Worm (Caenorhabditis elegans) whole organism, L4 larva: Measurements from ENCODE around the gene dod-17.
A peak's percentile ranks its signal among the peaks of the same experiment; 100 is the strongest.

Source experiments
- F37D6.2 ChIP-seq: sonication (generic microtip); optimal IDR thresholded peaks from 2 replicates; lab custom pipeline; 2016; ENCODE audit warnings: mild to moderate bottlenecking, missing genetic modification characterization, missing compliant biosample characterization
- R02D3.7 ChIP-seq: fragments of 150-350 bp; sonication (generic microtip); optimal IDR thresholded peaks from 3 replicates; lab custom pipeline; 2014; ENCODE audit warnings: missing biosample characterization, missing genetic modification characterization
- Y5F2A.4 ChIP-seq: fragments of 200-800 bp; sonication (Bioruptor generic); optimal IDR thresholded peaks from 2 replicates; lab custom pipeline; 2018; ENCODE audit warnings: mild to moderate bottlenecking, missing genetic modification characterization, missing compliant biosample characterization
- ZK546.5 ChIP-seq, 2 experiments: sonication (generic microtip); optimal IDR thresholded peaks; 2 replicates each; lab custom pipeline; 2017; ENCODE audit warnings: missing biosample characterization in 2 of 2, missing genetic modification characterization in 2 of 2
- ama-1 ChIP-seq: fragments of 150-350 bp; optimal IDR thresholded peaks from 2 replicates; lab custom pipeline; 2014; ENCODE audit warnings: inconsistent platforms, mixed read lengths
- ceh-28 ChIP-seq: fragments of 150-350 bp; optimal IDR thresholded peaks from 2 replicates; lab custom pipeline; 2014; ENCODE audit warnings: missing biosample characterization, missing genetic modification reagents, missing genetic modification characterization
- ceh-32 ChIP-seq: sonication (generic microtip); optimal IDR thresholded peaks from 2 replicates; lab custom pipeline; 2016; ENCODE audit warnings: mild to moderate bottlenecking, missing genetic modification characterization, missing compliant biosample characterization; ENCODE audit not compliant: poor library complexity
- ceh-82 ChIP-seq: sonication (generic microtip); optimal IDR thresholded peaks from 2 replicates; lab custom pipeline; 2017; ENCODE audit warnings: missing biosample characterization, missing genetic modification characterization
- daf-12 ChIP-seq: fragments of 150-350 bp; optimal IDR thresholded peaks from 2 replicates; lab custom pipeline; 2014; ENCODE audit warnings: missing biosample characterization, missing genetic modification reagents, missing genetic modification characterization
- daf-16 ChIP-seq, 3 experiments: sonication (generic microtip); optimal IDR thresholded peaks; 2 replicates each; lab custom pipeline; 2016 to 2017; ENCODE audit warnings: missing genetic modification characterization in 3 of 3, missing genetic modification reagents in 3 of 3, mild to moderate bottlenecking in 2 of 3, missing compliant biosample characterization in 2 of 3, missing biosample characterization in 1 of 3, moderate library complexity in 1 of 3
- dmd-6 ChIP-seq: fragments of 200-800 bp; sonication (Bioruptor generic); IDR thresholded peaks from 2 replicates; pipeline ENCODE4 v1.3.6; 2022; ENCODE audit warnings: missing genetic modification reagents, missing genetic modification characterization, missing compliant biosample characterization
- dve-1 ChIP-seq: sonication (generic microtip); optimal IDR thresholded peaks from 2 replicates; lab custom pipeline; 2017; ENCODE audit warnings: antibody characterized with exemption, mild to moderate bottlenecking, missing genetic modification characterization, missing compliant biosample characterization; ENCODE audit not compliant: insufficient read depth
- egl-27 ChIP-seq: sonication (generic microtip); optimal IDR thresholded peaks from 3 replicates; lab custom pipeline; 2017; ENCODE audit warnings: missing biosample characterization, missing genetic modification reagents, missing genetic modification characterization
- fkh-10 ChIP-seq: fragments of 150-350 bp; optimal IDR thresholded peaks from 2 replicates; lab custom pipeline; 2014; ENCODE audit warnings: missing biosample characterization, missing genetic modification reagents, missing genetic modification characterization
- gei-8 ChIP-seq: fragments of 200-800 bp; sonication (Bioruptor generic); optimal IDR thresholded peaks from 2 replicates; lab custom pipeline; 2018; ENCODE audit warnings: mild to moderate bottlenecking, missing genetic modification characterization, missing compliant biosample characterization
- hif-1 ChIP-seq, 2 experiments: sonication (generic microtip); optimal IDR thresholded peaks; 2 replicates each; lab custom pipeline; 2016 to 2017; ENCODE audit warnings: missing compliant biosample characterization in 2 of 2, missing genetic modification characterization in 2 of 2, missing genetic modification reagents in 2 of 2, missing genotype in 2 of 2, mild to moderate bottlenecking in 1 of 2
- hlh-11 ChIP-seq: fragments of 200-800 bp; sonication (Bioruptor generic); optimal IDR thresholded peaks from 2 replicates; lab custom pipeline; 2018; ENCODE audit warnings: mild to moderate bottlenecking, missing genetic modification characterization, missing compliant biosample characterization
- hlh-30 ChIP-seq: sonication (generic microtip); optimal IDR thresholded peaks from 2 replicates; lab custom pipeline; 2017; ENCODE audit warnings: antibody characterized with exemption, mild to moderate bottlenecking, missing genetic modification characterization, missing compliant biosample characterization; ENCODE audit not compliant: insufficient read depth
- lin-1 ChIP-seq: fragments of 200-800 bp; sonication (Bioruptor generic); IDR thresholded peaks from 2 replicates; pipeline ENCODE4 v1.3.6; 2022; ENCODE audit warnings: missing genetic modification reagents, missing genetic modification characterization, missing compliant biosample characterization
- lin-39 ChIP-seq: fragments of 150-350 bp; optimal IDR thresholded peaks from 2 replicates; lab custom pipeline; 2014; ENCODE audit warnings: missing biosample characterization, missing genetic modification reagents, missing genetic modification characterization
- mdl-1 ChIP-seq, 2 experiments: fragments of 150-350 bp in 1 of 2; sonication (generic microtip) in 1 of 2; optimal IDR thresholded peaks; 2 replicates each; lab custom pipeline; 2014 to 2017; ENCODE audit warnings: missing biosample characterization in 2 of 2, missing genetic modification characterization in 2 of 2
- mxl-2 ChIP-seq: fragments of 200-800 bp; sonication (Bioruptor generic); conservative IDR thresholded peaks from 2 replicates; pipeline ENCODE4 v1.3.6; 2022; ENCODE audit warnings: missing genetic modification reagents, missing genetic modification characterization, missing compliant biosample characterization
- nhr-10 ChIP-seq: fragments of 150-350 bp; optimal IDR thresholded peaks from 2 replicates; lab custom pipeline; 2014; ENCODE audit warnings: missing biosample characterization, missing genetic modification characterization
- nhr-102 ChIP-seq: sonication (generic microtip); optimal IDR thresholded peaks from 2 replicates; lab custom pipeline; 2016; ENCODE audit warnings: mild to moderate bottlenecking, missing genetic modification characterization, moderate library complexity, missing compliant biosample characterization
- nhr-111 ChIP-seq: fragments of 200-800 bp; sonication (Bioruptor generic); optimal IDR thresholded peaks from 2 replicates; lab custom pipeline; 2018; ENCODE audit warnings: mild to moderate bottlenecking, missing genetic modification characterization, missing compliant biosample characterization
- nhr-237 ChIP-seq: sonication (generic microtip); optimal IDR thresholded peaks from 2 replicates; lab custom pipeline; 2017; ENCODE audit warnings: missing biosample characterization, missing genetic modification characterization
- nhr-28 ChIP-seq: fragments of 150-350 bp; optimal IDR thresholded peaks from 2 replicates; lab custom pipeline; 2014; ENCODE audit warnings: missing biosample characterization, missing genetic modification characterization
- nhr-41 ChIP-seq: fragments of 200-800 bp; sonication (Bioruptor generic); IDR thresholded peaks from 2 replicates; pipeline ENCODE4 v1.3.6; 2022; ENCODE audit warnings: missing genetic modification reagents, missing genetic modification characterization, missing compliant biosample characterization
- nhr-48 ChIP-seq: sonication (generic microtip); optimal IDR thresholded peaks from 2 replicates; lab custom pipeline; 2016; ENCODE audit warnings: mild to moderate bottlenecking, missing genetic modification characterization, missing compliant biosample characterization
- nhr-6 ChIP-seq: fragments of 150-350 bp; optimal IDR thresholded peaks from 2 replicates; lab custom pipeline; 2014; ENCODE audit warnings: missing biosample characterization, missing genetic modification characterization
- nhr-77 ChIP-seq: fragments of 150-350 bp; optimal IDR thresholded peaks from 2 replicates; lab custom pipeline; 2014; ENCODE audit warnings: missing biosample characterization, missing genetic modification characterization
- pha-4 ChIP-seq, 2 experiments: fragments of 150-350 bp in 1 of 2; fragments of 200-800 bp in 1 of 2; sonication (Bioruptor generic) in 1 of 2; IDR thresholded peaks in 1 of 2; optimal IDR thresholded peaks in 1 of 2; 2 replicates each; pipeline versions ENCODE4 v1.3.6 to Lab custom; 2014 to 2022; ENCODE audit warnings: missing genetic modification characterization in 2 of 2, missing genetic modification reagents in 2 of 2, missing biosample characterization in 1 of 2, missing compliant biosample characterization in 1 of 2
- php-3 ChIP-seq: fragments of 200-800 bp; sonication (Bioruptor generic); IDR thresholded peaks from 2 replicates; pipeline ENCODE4 v1.3.6; 2022; ENCODE audit warnings: missing genetic modification reagents, missing genetic modification characterization, missing compliant biosample characterization
- pqm-1 ChIP-seq: sonication (generic microtip); optimal IDR thresholded peaks from 2 replicates; lab custom pipeline; 2017; ENCODE audit warnings: missing biosample characterization, missing genetic modification characterization
- set-16 ChIP-seq: fragments of 200-800 bp; sonication (Bioruptor generic); IDR thresholded peaks from 2 replicates; pipeline ENCODE4 v1.3.6; 2022; ENCODE audit warnings: missing genetic modification reagents, missing genetic modification characterization, missing compliant biosample characterization
- spr-3 ChIP-seq: fragments of 200-800 bp; sonication (Bioruptor generic); optimal IDR thresholded peaks from 2 replicates; lab custom pipeline; 2018; ENCODE audit warnings: mild to moderate bottlenecking, missing genetic modification characterization, missing compliant biosample characterization
- unc-130 ChIP-seq: sonication (generic microtip); optimal IDR thresholded peaks from 2 replicates; lab custom pipeline; 2016; ENCODE audit warnings: missing genetic modification reagents, missing genetic modification characterization, missing compliant biosample characterization
- unc-62 ChIP-seq, 3 experiments: fragments of 150-350 bp in 1 of 3; sonication (generic microtip); optimal IDR thresholded peaks in 2 of 3; peaks in 1 of 3; 1 replicate in 1 of 3; 2 replicates in 2 of 3; lab custom pipeline; 2014 to 2017; ENCODE audit warnings: missing biosample characterization in 3 of 3, missing genetic modification characterization in 3 of 3, missing genetic modification reagents in 3 of 3, missing genotype in 1 of 3
- zip-2 ChIP-seq: fragments of 150-350 bp; optimal IDR thresholded peaks from 2 replicates; lab custom pipeline; 2014; ENCODE audit warnings: missing biosample characterization, missing genetic modification characterization
- ztf-11 ChIP-seq: fragments of 150-350 bp; optimal IDR thresholded peaks from 2 replicates; lab custom pipeline; 2014; ENCODE audit warnings: missing biosample characterization, missing genetic modification characterization
- ztf-7 ChIP-seq: fragments of 150-350 bp; optimal IDR thresholded peaks from 2 replicates; lab custom pipeline; 2014; ENCODE audit warnings: missing biosample characterization, missing genetic modification characterization

The dod-17 gene

ce11 chrIV:12975981-12976380 is at the start of gene dod-17:
Gene dod-17, plus strand, starts transcription at chrIV:12976303.
- TF ChIP-seq Y5F2A.4 (GFP tag; lab: Kevin White, UChicago): no peak
- TF ChIP-seq pqm-1 (tag; lab: Kevin White, UChicago): peak; percentile 35

- TF ChIP-seq pha-4 (GFP tag; IDR thresholded peaks at IDR 0.05; lab: Robert Waterston, UW) (no peak), pha-4 (tag; optimal IDR thresholded peaks at IDR 0.05; lab: Kevin White, UChicago) (no peak), ztf-11 (tag; lab: Kevin White, UChicago) (no peak), dmd-6 (no peak), hif-1 (tag; optimal IDR thresholded peaks at IDR 0.05; lab: Kevin White, UChicago) (no peak), nhr-10 (tag; lab: Kevin White, UChicago) (no peak), daf-12 (tag; lab: Kevin White, UChicago) (no peak)
Observed at ce11 chrIV:12926639-12927038, 49.5 kb upstream of the dod-17 start, which contains the start of gene srlf-5. Gene srlf-5, minus strand, starts transcription at chrIV:12926739.

- TF ChIP-seq daf-16 (GFP tag; optimal IDR thresholded peaks at IDR 0.05; lab: Kevin White, UChicago): no peak
- peak; percentile 47 for TF ChIP-seq daf-16 (tag; optimal IDR thresholded peaks at IDR 0.05; lab: Kevin White, UChicago)
- TF ChIP-seq ceh-32 (tag; lab: Kevin White, UChicago): no peak
- peak; percentile 83 for TF ChIP-seq hlh-11
- peak; percentile 31 for TF ChIP-seq pqm-1 (tag; lab: Kevin White, UChicago)
- peak; percentile 64 for TF ChIP-seq dmd-6
- peak; percentile 48; the same call in 1 of the 2 replicates for TF ChIP-seq php-3 (GFP tag; lab: Robert Waterston, UW)
- peak; percentile 47 for TF ChIP-seq nhr-28 (tag; lab: Kevin White, UChicago)
- TF ChIP-seq lin-1: 0 out of 2 replicates have a peak, but pooled peaks have one; percentile 20
- TF ChIP-seq zip-2 (tag; lab: Kevin White, UChicago): no peak
- peak; percentile 11 for TF ChIP-seq nhr-77
- TF ChIP-seq ztf-11 (tag; lab: Kevin White, UChicago): no peak
- no peak for TF ChIP-seq ZK546.5 (tag; optimal IDR thresholded peaks at IDR 0.05; lab: Kevin White, UChicago)
- TF ChIP-seq dve-1: peak; percentile 63
- TF ChIP-seq, all 104 proteins: peak for 9
Observed at ce11 chrIV:12936221-12936776, 39.8 kb upstream of the dod-17 start, which contains the start of the genes cld-1 and dod-21. Gene cld-1, minus strand, starts transcription at chrIV:12936271. Gene dod-21, plus strand, starts transcription at chrIV:12936738.

ce11 chrIV:12941254-12941653 is 34.8 kb upstream of the dod-17 start, which contains the start of gene dod-24:
Gene dod-24, minus strand, starts transcription at chrIV:12941354.
- no peak for TF ChIP-seq nhr-41 (GFP tag; lab: Robert Waterston, UW)
- TF ChIP-seq gei-8 (GFP tag; lab: Kevin White, UChicago): no peak
- TF ChIP-seq egl-27 (tag; lab: Kevin White, UChicago): no peak
- TF ChIP-seq unc-130: no peak
- TF ChIP-seq ama-1 (lab: Kevin White, UChicago): no peak
- no peak for TF ChIP-seq nhr-237 (tag; lab: Kevin White, UChicago)
- TF ChIP-seq nhr-10 (tag; lab: Kevin White, UChicago): no peak
- no peak for TF ChIP-seq unc-62 (GFP tag; optimal IDR thresholded peaks at IDR 0.05 in 1 of 2; lab: Kevin White, UChicago)
- no peak for TF ChIP-seq unc-62 (tag; optimal IDR thresholded peaks at IDR 0.05; lab: Kevin White, UChicago)
- no peak for TF ChIP-seq F37D6.2 (tag; lab: Kevin White, UChicago)
- TF ChIP-seq set-16 (GFP tag; lab: Robert Waterston, UW): no peak
- TF ChIP-seq nhr-102: no peak
- TF ChIP-seq mdl-1 (tag; optimal IDR thresholded peaks at IDR 0.05; lab: Kevin White, UChicago): no peak
- TF ChIP-seq ztf-7: no peak

ce11 chrIV:12942633-12943032 is 33.5 kb upstream of the dod-17 start, which contains the start of gene dct-19:
Gene dct-19, plus strand, starts transcription at chrIV:12942933.
- no peak for TF ChIP-seq pha-4 (GFP tag; IDR thresholded peaks at IDR 0.05; lab: Robert Waterston, UW)
- no peak for TF ChIP-seq pha-4 (tag; optimal IDR thresholded peaks at IDR 0.05; lab: Kevin White, UChicago)
- no peak for TF ChIP-seq nhr-111 (GFP tag; lab: Kevin White, UChicago)
- no peak for TF ChIP-seq spr-3
- no peak for TF ChIP-seq lin-39
- TF ChIP-seq hif-1 (tag; optimal IDR thresholded peaks at IDR 0.05; lab: Kevin White, UChicago): no peak
- TF ChIP-seq ceh-82 (tag; lab: Kevin White, UChicago): no peak
- no peak for TF ChIP-seq pqm-1 (tag; lab: Kevin White, UChicago)
- no peak for TF ChIP-seq ama-1 (lab: Kevin White, UChicago)
- no peak for TF ChIP-seq ceh-28 (tag; lab: Kevin White, UChicago)
- TF ChIP-seq R02D3.7 (tag; lab: Kevin White, UChicago): no peak
- TF ChIP-seq nhr-6 (tag; lab: Kevin White, UChicago): no peak
- no peak for TF ChIP-seq mxl-2 (GFP tag; lab: Robert Waterston, UW)
- TF ChIP-seq fkh-10 (GFP tag; lab: Kevin White, UChicago): no peak
- TF ChIP-seq nhr-48 (tag; lab: Kevin White, UChicago): no peak
- TF ChIP-seq hlh-30 (tag; lab: Kevin White, UChicago): no peak
